Worm (Caenorhabditis elegans): ENCODE data around the gene F58D2.2.

Gene F58D2.2

DNA sequence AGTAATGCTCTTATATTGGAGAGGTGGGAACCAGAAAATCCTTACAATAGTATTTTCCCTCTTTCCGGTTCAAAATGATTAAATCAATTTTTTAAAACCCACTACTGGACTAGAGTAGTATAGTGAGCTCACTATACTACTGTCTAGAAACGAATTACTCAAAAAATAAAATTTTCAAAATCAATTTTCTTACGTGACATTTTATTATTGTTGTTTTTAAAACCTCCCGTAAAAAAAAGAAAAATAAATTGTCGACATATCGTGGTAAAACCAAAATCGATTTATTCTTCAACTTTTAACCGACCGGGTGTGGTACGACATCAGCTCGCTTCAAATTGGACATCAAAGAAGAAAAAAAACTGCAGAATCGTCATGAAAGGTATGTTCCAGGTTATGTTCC, at the start of gene F58D2.2:
Gene F58D2.2, plus strand, starts transcription at position 301 of the 400 bp plus-strand sequence.
- no peak for TF ChIP-seq flt-1 (GFP tag; IDR thresholded peaks at IDR 0.05)
- no peak for TF ChIP-seq cog-1 (tag; optimal IDR thresholded peaks at IDR 0.05)
- TF ChIP-seq ztf-29 (GFP tag; IDR thresholded peaks at IDR 0.05) = no peak
- TF ChIP-seq ztf-23 (GFP tag; IDR thresholded peaks at IDR 0.05) = no peak
- TF ChIP-seq tab-1 (GFP tag; IDR thresholded peaks at IDR 0.05) = no peak
- TF ChIP-seq ref-1 (GFP tag; conservative IDR thresholded peaks at IDR 0.05) = no peak
- TF ChIP-seq T22C8.4 (GFP tag; IDR thresholded peaks at IDR 0.05) = no peak
- no peak for TF ChIP-seq klf-2 (GFP tag; conservative IDR thresholded peaks at IDR 0.05)

DNA sequence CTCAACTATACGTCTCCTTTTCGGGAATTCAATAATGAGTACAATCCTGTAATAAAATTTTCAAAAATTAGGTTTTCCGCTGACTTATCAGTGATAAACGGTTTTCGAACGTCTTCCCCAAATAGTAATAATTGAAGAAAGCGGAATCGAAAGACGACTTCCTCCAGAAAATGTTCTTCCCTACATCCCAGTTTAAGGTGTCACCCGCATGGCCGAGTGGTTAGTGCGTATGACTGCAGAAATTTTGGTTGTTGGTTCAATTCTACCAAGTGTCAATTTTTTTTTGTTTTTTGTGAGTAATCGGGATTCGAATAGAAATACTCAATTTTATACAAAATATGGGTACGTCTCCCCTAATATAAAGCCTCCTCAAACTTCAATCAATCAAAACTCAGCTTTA, 48.8 kb upstream of the F58D2.2 start:
- peak; percentile 43; the same call in 1 of the 2 replicates for TF ChIP-seq ref-1 (GFP tag; conservative IDR thresholded peaks at IDR 0.05)
- 0 out of 2 replicates have a peak, but pooled peaks have one; percentile 51 for TF ChIP-seq tab-1 (GFP tag; IDR thresholded peaks at IDR 0.05)
- peak; percentile 30; the same call in 1 of the 2 replicates for TF ChIP-seq ztf-23 (GFP tag; IDR thresholded peaks at IDR 0.05)
- peak; percentile 54 for TF ChIP-seq flt-1 (GFP tag; IDR thresholded peaks at IDR 0.05)
- TF ChIP-seq T22C8.4 (GFP tag; IDR thresholded peaks at IDR 0.05) = 0 out of 2 replicates have a peak, but pooled peaks have one; percentile 25

DNA sequence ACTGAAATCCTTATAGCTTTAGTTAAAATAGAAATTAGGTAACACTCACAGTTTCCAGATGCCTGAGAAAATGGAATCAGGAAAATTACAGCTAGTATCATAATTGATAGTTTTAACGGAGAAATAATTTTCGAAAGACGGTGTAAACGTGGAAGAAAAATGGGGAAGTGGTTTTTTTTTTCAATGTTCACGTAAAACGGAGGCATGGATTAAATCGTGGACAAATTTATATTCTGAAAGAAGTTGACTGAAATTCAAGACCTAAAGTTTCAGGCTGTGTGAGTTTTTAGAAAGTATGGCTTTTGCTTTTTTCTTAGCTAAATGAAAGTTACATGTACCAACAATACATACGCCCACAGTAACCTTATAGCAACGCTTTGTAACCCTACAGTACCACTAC, 47.3 kb upstream of the F58D2.2 start, which contains the start of gene spe-43:
Gene spe-43, minus strand, starts transcription at position 101 of the 400 bp plus-strand sequence.
- TF ChIP-seq flt-1 (GFP tag; IDR thresholded peaks at IDR 0.05) (no peak), tab-1 (GFP tag; IDR thresholded peaks at IDR 0.05) (no peak), ztf-23 (GFP tag; IDR thresholded peaks at IDR 0.05) (no peak), klf-2 (GFP tag; conservative IDR thresholded peaks at IDR 0.05) (no peak), med-1 (GFP tag; optimal IDR thresholded peaks at IDR 0.05; ENCODE audit: insufficient read depth) (no peak), ref-1 (GFP tag; conservative IDR thresholded peaks at IDR 0.05) (no peak), T22C8.4 (GFP tag; IDR thresholded peaks at IDR 0.05) (no peak), ztf-29 (GFP tag; IDR thresholded peaks at IDR 0.05) (no peak), cog-1 (tag; optimal IDR thresholded peaks at IDR 0.05) (no peak)

DNA sequence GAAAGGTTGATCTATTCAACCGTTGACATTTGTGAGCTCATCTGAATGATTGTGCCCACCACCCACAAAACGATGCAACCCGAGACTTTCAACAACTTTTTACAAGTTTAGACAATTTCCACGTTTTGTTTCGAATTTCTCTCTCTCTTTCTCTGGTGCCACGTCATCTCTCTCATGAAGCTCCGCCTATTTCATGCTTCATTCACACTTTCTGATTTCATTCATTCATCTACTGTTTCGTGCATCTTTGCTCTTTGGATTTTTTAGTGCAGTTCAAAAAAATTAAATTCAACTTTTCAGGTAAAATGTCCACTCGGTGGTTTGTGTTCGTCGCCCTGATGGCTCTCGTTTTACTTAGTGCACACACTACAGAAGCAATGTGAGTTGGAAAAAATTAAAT, 40.3 kb upstream of the F58D2.2 start, which contains the start of gene nlp-79:
Gene nlp-79, plus strand, starts transcription at position 301 of the 400 bp plus-strand sequence.
- TF ChIP-seq ref-1 (GFP tag; conservative IDR thresholded peaks at IDR 0.05) (no peak), cog-1 (tag; optimal IDR thresholded peaks at IDR 0.05) (no peak), ztf-29 (GFP tag; IDR thresholded peaks at IDR 0.05) (no peak), T22C8.4 (GFP tag; IDR thresholded peaks at IDR 0.05) (no peak), flt-1 (GFP tag; IDR thresholded peaks at IDR 0.05) (no peak), klf-2 (GFP tag; conservative IDR thresholded peaks at IDR 0.05) (no peak), tab-1 (GFP tag; IDR thresholded peaks at IDR 0.05) (no peak), med-1 (GFP tag; optimal IDR thresholded peaks at IDR 0.05; ENCODE audit: insufficient read depth) (no peak)

DNA sequence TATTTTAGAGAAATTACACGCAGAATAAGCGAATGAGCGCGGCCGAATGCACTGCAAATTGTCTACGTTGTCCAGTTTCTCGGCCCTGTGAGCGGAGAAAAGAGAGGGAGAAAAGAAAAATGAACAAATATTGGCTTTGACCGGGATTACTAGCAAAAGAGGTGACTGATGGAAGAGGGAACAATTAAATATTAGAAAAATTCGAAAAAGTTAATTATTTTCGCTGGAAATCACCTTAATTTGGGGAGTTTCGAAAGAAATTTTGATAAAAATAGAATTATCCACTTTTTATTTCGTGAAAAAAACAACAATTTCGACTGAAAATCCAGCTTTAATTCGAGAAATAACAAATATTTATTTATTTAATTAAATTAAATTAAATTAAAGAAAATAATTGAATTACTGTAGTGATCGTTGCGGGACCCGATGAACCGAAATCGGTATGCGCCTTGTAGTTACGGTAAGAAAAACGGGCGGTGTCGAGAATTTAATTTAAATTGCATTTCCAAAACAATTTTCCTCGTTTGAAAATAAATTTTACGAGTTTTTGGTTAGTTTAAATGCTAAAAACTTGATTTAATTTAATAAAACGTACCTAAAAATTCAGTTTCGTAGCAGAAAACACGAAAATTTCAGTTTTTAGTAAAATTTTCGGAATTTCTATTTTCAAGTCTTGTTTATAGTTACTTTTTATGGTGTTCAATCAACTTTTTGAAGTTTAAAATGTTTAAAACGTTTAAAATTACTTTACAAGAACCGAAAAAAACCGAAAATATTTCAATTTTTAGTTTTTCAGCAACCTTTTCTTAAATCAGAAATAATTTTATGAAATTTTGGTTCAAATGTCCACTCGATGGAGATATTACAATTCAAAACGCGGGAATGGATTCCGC, 34.9 kb upstream of the F58D2.2 start, which contains the start of the genes crld-1 and msh-5:
Gene crld-1, minus strand, starts transcription at position 51 of the 893 bp plus-strand sequence.
Gene msh-5, plus strand, starts transcription at position 843 of the 893 bp plus-strand sequence.
- TF ChIP-seq ztf-29 (GFP tag; IDR thresholded peaks at IDR 0.05) = no peak

DNA sequence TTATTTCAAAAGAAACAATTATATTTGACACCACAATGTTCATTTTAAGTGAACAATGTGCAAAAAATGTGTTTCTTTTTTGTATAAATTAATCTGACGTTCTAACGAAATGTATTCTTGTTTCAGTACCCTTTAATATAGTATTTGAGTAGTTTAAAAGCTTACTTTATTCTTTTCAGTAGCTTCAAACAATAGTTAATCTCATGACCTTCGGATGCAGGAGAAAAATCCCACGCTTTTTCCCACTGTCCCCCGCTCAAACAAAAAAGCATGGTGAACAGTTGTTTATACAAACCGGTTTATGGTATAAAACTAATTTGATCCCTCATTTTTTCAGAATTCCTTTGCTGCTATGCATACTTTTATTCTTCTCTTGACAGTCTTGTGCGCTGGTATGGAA, 24.4 kb upstream of the F58D2.2 start, which contains the start of gene scl-14:
Gene scl-14, plus strand, starts transcription at position 301 of the 400 bp plus-strand sequence.
- TF ChIP-seq ztf-23 (GFP tag; IDR thresholded peaks at IDR 0.05) (no peak), ztf-29 (GFP tag; IDR thresholded peaks at IDR 0.05) (no peak), flt-1 (GFP tag; IDR thresholded peaks at IDR 0.05) (no peak), cog-1 (tag; optimal IDR thresholded peaks at IDR 0.05) (no peak), T22C8.4 (GFP tag; IDR thresholded peaks at IDR 0.05) (no peak), ref-1 (GFP tag; conservative IDR thresholded peaks at IDR 0.05) (no peak), med-1 (GFP tag; optimal IDR thresholded peaks at IDR 0.05; ENCODE audit: insufficient read depth) (no peak), tab-1 (GFP tag; IDR thresholded peaks at IDR 0.05) (no peak), klf-2 (GFP tag; conservative IDR thresholded peaks at IDR 0.05) (no peak)

DNA sequence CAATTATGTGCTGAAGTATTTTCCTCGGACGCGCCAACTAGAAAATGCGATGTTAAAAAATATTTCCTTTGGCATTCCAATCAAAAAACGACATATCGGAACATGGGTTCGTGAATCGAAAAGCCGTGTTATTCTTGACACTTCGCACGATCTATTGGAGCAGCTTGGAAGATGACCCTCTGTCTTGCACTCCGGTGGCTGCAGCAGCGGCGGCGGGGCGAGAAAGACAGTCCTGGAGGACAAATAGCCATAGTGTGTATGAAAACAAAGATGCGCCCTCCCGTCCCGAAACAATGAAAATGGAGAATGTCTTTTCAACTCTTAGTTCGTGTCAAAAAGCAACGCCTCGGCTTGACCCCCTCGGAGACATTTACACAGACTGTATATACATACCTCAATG, 22.0 kb upstream of the F58D2.2 start:
- TF ChIP-seq flt-1 (GFP tag; IDR thresholded peaks at IDR 0.05) (no peak), ztf-23 (GFP tag; IDR thresholded peaks at IDR 0.05) (no peak), ref-1 (GFP tag; conservative IDR thresholded peaks at IDR 0.05) (no peak), T22C8.4 (GFP tag; IDR thresholded peaks at IDR 0.05) (no peak), cog-1 (tag; optimal IDR thresholded peaks at IDR 0.05) (no peak), tab-1 (GFP tag; IDR thresholded peaks at IDR 0.05) (no peak), ztf-29 (GFP tag; IDR thresholded peaks at IDR 0.05) (no peak)

DNA sequence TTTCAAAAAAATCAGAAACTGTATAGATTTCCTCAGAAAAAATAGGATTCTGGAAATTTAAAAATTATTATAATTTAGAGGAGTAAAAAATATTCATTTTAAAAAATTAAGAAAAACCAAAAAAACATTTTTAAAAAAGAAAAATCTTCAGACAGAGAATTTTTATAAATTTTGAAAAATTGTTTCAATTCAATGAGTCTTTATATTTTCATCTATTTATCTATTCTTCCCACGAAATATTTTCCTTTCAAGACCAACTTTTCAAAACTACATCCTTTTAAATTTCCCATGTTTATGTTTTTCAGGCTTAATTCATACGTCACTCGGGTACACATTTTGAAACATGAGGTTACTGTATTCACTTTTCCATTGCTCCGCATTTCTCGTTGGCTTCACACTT, 19.3 kb upstream of the F58D2.2 start, which contains the start of gene nas-14:
Gene nas-14, plus strand, starts transcription at position 301 of the 400 bp plus-strand sequence.
- no peak for TF ChIP-seq tab-1 (GFP tag; IDR thresholded peaks at IDR 0.05)

DNA sequence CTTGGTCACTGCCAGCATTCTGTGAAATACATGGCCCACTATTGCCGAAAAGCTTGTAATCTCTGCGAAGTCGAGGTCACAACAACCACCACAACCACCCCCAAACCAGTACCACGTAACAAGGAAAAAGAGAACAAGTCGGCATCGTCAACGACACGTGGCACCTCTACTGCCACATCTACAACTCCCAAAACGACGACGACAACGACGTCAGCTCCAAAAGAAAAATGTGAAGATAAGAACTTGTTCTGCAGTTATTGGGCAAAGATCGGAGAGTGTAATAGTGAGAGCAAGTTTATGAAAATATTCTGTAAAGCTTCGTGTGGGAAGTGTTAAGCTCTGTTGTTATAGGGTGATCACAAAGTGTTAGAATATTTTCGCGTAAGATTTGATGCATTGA, 16.2 kb upstream of the F58D2.2 start:
- TF ChIP-seq flt-1 (GFP tag; IDR thresholded peaks at IDR 0.05) (no peak), ztf-23 (GFP tag; IDR thresholded peaks at IDR 0.05) (no peak), ref-1 (GFP tag; conservative IDR thresholded peaks at IDR 0.05) (no peak), klf-2 (GFP tag; conservative IDR thresholded peaks at IDR 0.05) (no peak), ztf-29 (GFP tag; IDR thresholded peaks at IDR 0.05) (no peak), tab-1 (GFP tag; IDR thresholded peaks at IDR 0.05) (no peak), med-1 (GFP tag; optimal IDR thresholded peaks at IDR 0.05; ENCODE audit: insufficient read depth) (no peak), T22C8.4 (GFP tag; IDR thresholded peaks at IDR 0.05) (no peak), cog-1 (tag; optimal IDR thresholded peaks at IDR 0.05) (no peak)

DNA sequence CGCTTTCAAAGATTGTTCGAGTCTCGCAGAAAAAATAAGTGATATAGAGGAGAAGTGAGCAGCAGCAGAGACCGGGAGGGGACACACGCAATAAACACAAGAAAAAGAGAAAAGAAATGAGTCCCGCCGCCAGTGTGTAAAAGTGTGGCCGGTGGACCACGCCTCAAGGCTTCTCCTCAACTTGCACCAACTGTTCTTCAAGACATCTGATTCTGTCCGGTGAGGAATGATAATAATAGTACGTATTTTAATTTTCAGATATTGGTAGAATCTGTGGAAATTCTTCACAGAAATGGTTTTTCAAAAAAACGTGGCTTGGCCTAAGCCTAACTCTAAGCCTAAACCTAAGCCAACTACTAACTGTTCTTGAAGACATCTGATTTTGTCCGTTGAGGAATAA, 10.3 kb upstream of the F58D2.2 start, which contains the start of gene lev-1:
Gene lev-1, minus strand, starts transcription at position 101 of the 400 bp plus-strand sequence.
- TF ChIP-seq ztf-29 (GFP tag; IDR thresholded peaks at IDR 0.05) = no peak
- TF ChIP-seq med-1 (GFP tag; optimal IDR thresholded peaks at IDR 0.05; ENCODE audit: insufficient read depth) = no peak
- TF ChIP-seq klf-2 (GFP tag; conservative IDR thresholded peaks at IDR 0.05) = no peak
- no peak for TF ChIP-seq T22C8.4 (GFP tag; IDR thresholded peaks at IDR 0.05)
- no peak for TF ChIP-seq ref-1 (GFP tag; conservative IDR thresholded peaks at IDR 0.05)
